Worm (Caenorhabditis elegans) whole organism, L1 larva: ENCODE measurements around the gene cex-2.

ENCODE experiments used
- C04F5.9 ChIP-seq: sonication (generic microtip); optimal IDR thresholded peaks from 2 replicates; lab custom pipeline; 2016; ENCODE audit warnings: missing genetic modification characterization, missing compliant biosample characterization
- dpl-1 ChIP-seq, 3 experiments: fragments of 150-350 bp in 2 of 3; sonication (generic microtip) in 1 of 3; optimal IDR thresholded peaks; 2 replicates each; lab custom pipeline; 2014 to 2017; ENCODE audit warnings: missing biosample characterization in 3 of 3, missing genetic modification characterization in 3 of 3, missing genetic modification reagents in 3 of 3
- efl-1 ChIP-seq, 4 experiments: fragments of 150-350 bp; optimal IDR thresholded peaks in 3 of 4; peaks in 1 of 4; 1 replicate in 1 of 4; 2 replicates in 3 of 4; lab custom pipeline; 2014; ENCODE audit warnings: missing biosample characterization in 2 of 4, missing genetic modification characterization in 2 of 4, missing genetic modification reagents in 2 of 4
- egl-27 ChIP-seq, 2 experiments: fragments of 150-350 bp in 1 of 2; sonication (generic microtip); optimal IDR thresholded peaks; 3 replicates each; lab custom pipeline; 2017 to 2018; ENCODE audit warnings: missing biosample characterization in 2 of 2, missing genetic modification characterization in 2 of 2, missing genetic modification reagents in 2 of 2
- fkh-10 ChIP-seq: sonication (generic microtip); optimal IDR thresholded peaks from 2 replicates; lab custom pipeline; 2017; ENCODE audit warnings: missing biosample characterization, missing genetic modification reagents, missing genetic modification characterization
- mep-1 ChIP-seq: fragments of 150-350 bp; optimal IDR thresholded peaks from 2 replicates; lab custom pipeline; 2014; ENCODE audit warnings: missing biosample characterization, missing genetic modification characterization
- nhr-12 ChIP-seq: sonication (generic microtip); optimal IDR thresholded peaks from 2 replicates; lab custom pipeline; 2017; ENCODE audit warnings: missing biosample characterization, missing genetic modification characterization
- nhr-237 ChIP-seq: fragments of 150-350 bp; optimal IDR thresholded peaks from 2 replicates; lab custom pipeline; 2014; ENCODE audit warnings: missing biosample characterization, missing genetic modification characterization
- nhr-90 ChIP-seq: sonication (generic microtip); optimal IDR thresholded peaks from 2 replicates; lab custom pipeline; 2016; ENCODE audit warnings: mild to moderate bottlenecking, missing genetic modification characterization, missing compliant biosample characterization; ENCODE audit not compliant: poor library complexity
- pqm-1 ChIP-seq: sonication (generic microtip); optimal IDR thresholded peaks from 3 replicates; lab custom pipeline; 2017; ENCODE audit warnings: missing biosample characterization, missing genetic modification characterization
- sox-4 ChIP-seq: sonication (generic microtip); optimal IDR thresholded peaks from 2 replicates; lab custom pipeline; 2016; ENCODE audit warnings: missing genetic modification characterization, missing compliant biosample characterization
- sptf-1 ChIP-seq: fragments of 150-350 bp; optimal IDR thresholded peaks from 2 replicates; lab custom pipeline; 2014; ENCODE audit warnings: missing biosample characterization, missing genetic modification characterization

DNA sequence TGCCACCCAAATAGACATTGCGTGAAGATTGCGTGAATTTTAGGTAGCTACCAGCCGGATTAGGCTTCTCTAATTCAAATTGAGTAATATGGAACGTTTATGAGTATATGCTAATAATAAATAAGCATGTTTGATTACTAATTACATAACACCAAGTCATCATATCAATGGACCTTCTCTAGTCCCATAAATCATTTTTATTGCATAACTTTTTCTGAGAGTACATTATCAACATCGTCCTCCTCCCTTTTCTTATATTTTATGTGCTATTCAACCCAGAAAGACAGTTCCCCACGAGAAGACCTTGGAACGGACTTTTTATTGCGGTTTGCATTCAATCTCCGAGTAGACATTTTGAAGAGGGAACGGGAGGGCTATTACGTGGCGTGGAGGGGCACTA lies 22.9 kb downstream of the cex-2 start:
- TF ChIP-seq C04F5.9 (tag; lab: Kevin White, UChicago) (no peak), fkh-10 (GFP tag; lab: Kevin White, UChicago) (no peak), pqm-1 (tag; lab: Kevin White, UChicago) (no peak), mep-1 (tag; lab: Kevin White, UChicago) (no peak), nhr-90 (tag; lab: Kevin White, UChicago) (no peak), egl-27 (tag; optimal IDR thresholded peaks at IDR 0.05; lab: Kevin White, UChicago) (no peak), nhr-12 (tag; lab: Kevin White, UChicago) (no peak), efl-1 (optimal IDR thresholded peaks at IDR 0.05; lab: Kevin White, UChicago) (no peak), efl-1 (GFP tag; optimal IDR thresholded peaks at IDR 0.05 in 1 of 2; lab: Kevin White, UChicago) (no peak), sptf-1 (tag; lab: Kevin White, UChicago) (no peak), dpl-1 (GFP tag; optimal IDR thresholded peaks at IDR 0.05; lab: Kevin White, UChicago) (no peak), nhr-237 (tag; lab: Kevin White, UChicago) (no peak), sox-4 (tag; lab: Kevin White, UChicago) (no peak)
